Worm (Caenorhabditis elegans): ENCODE data around the gene nhr-142.

DNA sequence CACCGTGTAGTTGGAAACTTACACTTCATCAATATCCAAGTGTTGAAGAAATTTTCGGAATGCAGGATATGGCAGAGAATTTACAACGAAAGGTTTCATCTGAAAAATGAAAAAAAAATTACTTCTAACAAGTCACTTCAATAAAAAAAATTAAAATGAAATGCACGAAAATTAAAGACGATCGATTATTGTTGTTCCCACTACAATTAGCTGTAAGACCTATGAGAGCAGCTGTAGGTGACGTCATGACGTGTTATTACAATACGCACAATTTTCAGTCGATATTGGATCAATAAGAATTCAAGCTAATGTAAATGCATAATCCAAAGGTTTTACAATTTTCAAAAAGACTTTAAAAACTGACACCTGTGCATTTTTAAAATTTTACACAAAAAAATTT, 30.2 kb downstream of the nhr-142 start, which contains the start of gene C53A3.1:
- TF ChIP-seq dao-5 (tag; optimal IDR thresholded peaks at IDR 0.05), result no peak
- no peak for TF ChIP-seq him-1 (tag; optimal IDR thresholded peaks at IDR 0.05)

Measured in whole organism, L4/young adult.